Worm (Caenorhabditis elegans): ENCODE measurements around the gene K08F8.7.

Gene K08F8.7

DNA sequence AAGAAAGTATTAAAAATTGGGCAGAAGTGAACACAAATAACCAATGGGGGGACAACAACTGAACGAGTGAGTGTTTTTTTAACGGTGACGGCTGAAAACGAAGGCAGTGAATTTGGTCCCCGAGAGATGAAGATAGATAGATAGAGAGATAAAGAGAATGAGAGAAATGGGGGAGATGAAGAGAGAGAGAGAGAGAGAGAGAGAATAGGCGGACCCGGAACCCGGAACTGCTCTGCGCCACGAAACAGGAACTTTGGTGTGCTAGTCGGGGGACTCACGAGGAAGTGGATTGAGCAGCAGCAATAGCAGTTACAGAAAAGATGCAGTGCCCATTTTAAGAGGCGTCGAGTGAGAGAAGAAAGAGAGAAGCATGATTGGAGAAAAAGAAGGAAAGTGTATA, 41.2 kb upstream of the K08F8.7 start (continued):
- TF ChIP-seq npax-4 (tag; optimal IDR thresholded peaks at IDR 0.05) (no peak), pax-1 (tag; optimal IDR thresholded peaks at IDR 0.05) (no peak), ceh-22 (tag; optimal IDR thresholded peaks at IDR 0.05) (no peak), fkh-10 (GFP tag; optimal IDR thresholded peaks at IDR 0.05) (peak; percentile 9), C08G9.2 (tag; optimal IDR thresholded peaks at IDR 0.05) (no peak), pqm-1 (tag; optimal IDR thresholded peaks at IDR 0.05) (no peak), ceh-6 (GFP tag; optimal IDR thresholded peaks at IDR 0.05) (no peak), unc-55 (GFP tag; optimal IDR thresholded peaks at IDR 0.05) (no peak), elt-4 (tag; optimal IDR thresholded peaks at IDR 0.05) (no peak), nhr-11 (tag; optimal IDR thresholded peaks at IDR 0.05) (no peak), tbx-2 (tag; optimal IDR thresholded peaks at IDR 0.05) (peak; percentile 44), Y22D7AL.16 (tag; optimal IDR thresholded peaks at IDR 0.05) (no peak), hlh-13 (GFP tag; optimal IDR thresholded peaks at IDR 0.05) (no peak), ceh-34 (tag; optimal IDR thresholded peaks at IDR 0.05) (peak; percentile 38), nfya-1 (tag; optimal IDR thresholded peaks at IDR 0.05) (peak; percentile 8), unc-86 (tag; optimal IDR thresholded peaks at IDR 0.05) (no peak), ama-1 (optimal IDR thresholded peaks at IDR 0.05) (no peak), pha-2 (tag; optimal IDR thresholded peaks at IDR 0.05) (no peak), lim-6 (tag; optimal IDR thresholded peaks at IDR 0.05) (no peak), rnt-1 (tag; optimal IDR thresholded peaks at IDR 0.05) (no peak), pat-9 (tag; optimal IDR thresholded peaks at IDR 0.05) (no peak), fax-1 (tag; optimal IDR thresholded peaks at IDR 0.05) (no peak), C38D4.7 (GFP tag; optimal IDR thresholded peaks at IDR 0.05) (no peak), pha-4 (tag; optimal IDR thresholded peaks at IDR 0.05) (no peak), fkh-6 (tag; optimal IDR thresholded peaks at IDR 0.05) (no peak), ttx-3 (tag; optimal IDR thresholded peaks at IDR 0.05) (no peak), sox-2 (GFP tag; IDR thresholded peaks at IDR 0.05) (no peak), hlh-6 (tag; optimal IDR thresholded peaks at IDR 0.05) (no peak), gmeb-2 (tag; optimal IDR thresholded peaks at IDR 0.05) (no peak), ceh-2 (tag; optimal IDR thresholded peaks at IDR 0.05) (no peak)

- TF ChIP-seq C08G9.2 (tag; optimal IDR thresholded peaks at IDR 0.05) (no peak), zip-5 (tag; optimal IDR thresholded peaks at IDR 0.05) (no peak), ama-1 (optimal IDR thresholded peaks at IDR 0.05) (no peak), madf-2 (tag; optimal IDR thresholded peaks at IDR 0.05) (no peak), tbx-7 (tag; optimal IDR thresholded peaks at IDR 0.05) (no peak), syd-9 (tag; optimal IDR thresholded peaks at IDR 0.05) (no peak), pros-1 (tag; optimal IDR thresholded peaks at IDR 0.05) (no peak), ceh-34 (tag; optimal IDR thresholded peaks at IDR 0.05) (no peak), rnt-1 (tag; optimal IDR thresholded peaks at IDR 0.05) (no peak), sdc-2 (tag; optimal IDR thresholded peaks at IDR 0.05) (no peak), fax-1 (tag; optimal IDR thresholded peaks at IDR 0.05) (no peak), pag-3 (tag; optimal IDR thresholded peaks at IDR 0.05; ENCODE audit: borderline replicate concordance) (no peak), K02D7.2 (tag; optimal IDR thresholded peaks at IDR 0.05) (no peak), ceh-2 (tag; optimal IDR thresholded peaks at IDR 0.05) (no peak), ceh-30 (tag; optimal IDR thresholded peaks at IDR 0.05) (no peak), ceh-14 (tag; optimal IDR thresholded peaks at IDR 0.05) (no peak), pat-9 (tag; optimal IDR thresholded peaks at IDR 0.05) (no peak), fkh-6 (tag; optimal IDR thresholded peaks at IDR 0.05) (no peak), hlh-8 (tag; optimal IDR thresholded peaks at IDR 0.05) (no peak)
Measured at ce11 chrII:8795227-8795626, 40.1 kb upstream of the K08F8.7 start.

DNA sequence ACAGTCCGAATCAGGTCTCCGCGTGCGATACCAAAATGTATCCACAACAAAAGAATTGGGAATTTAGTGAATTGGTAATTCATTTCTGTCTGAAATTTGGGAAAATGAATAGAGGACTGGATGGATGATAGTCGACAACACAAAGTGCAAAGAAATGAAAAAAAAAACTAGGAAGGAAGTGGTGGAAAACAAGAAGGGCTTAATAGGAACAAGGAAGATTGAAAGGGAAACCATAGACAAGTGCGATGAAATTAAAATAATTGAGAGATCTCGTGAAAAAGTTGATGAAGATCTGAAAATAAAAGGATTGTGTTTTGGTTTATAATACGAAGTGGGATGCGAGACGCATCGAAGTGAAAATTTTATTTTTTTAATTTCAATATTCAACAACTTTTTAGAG, 38.9 kb upstream of the K08F8.7 start, which contains the start of gene F07H5.7:
Gene F07H5.7, minus strand, starts transcription at position 101 of the 400 bp plus-strand sequence.
- TF ChIP-seq T23F11.4 (GFP tag; optimal IDR thresholded peaks at IDR 0.05) (no peak), elt-2 (tag; optimal IDR thresholded peaks at IDR 0.05) (no peak), tbx-7 (tag; optimal IDR thresholded peaks at IDR 0.05) (no peak), hlh-30 (tag; optimal IDR thresholded peaks at IDR 0.05; ENCODE audit: insufficient read depth) (no peak), dmd-4 (tag; optimal IDR thresholded peaks at IDR 0.05; ENCODE audit: borderline replicate concordance) (no peak), ceh-19 (GFP tag; optimal IDR thresholded peaks at IDR 0.05) (no peak), unc-3 (GFP tag; conservative IDR thresholded peaks at IDR 0.05) (no peak), unc-3 (tag; optimal IDR thresholded peaks at IDR 0.05) (no peak), hlh-8 (tag; optimal IDR thresholded peaks at IDR 0.05) (no peak), Y22D7AL.16 (tag; optimal IDR thresholded peaks at IDR 0.05) (no peak), ceh-34 (tag; optimal IDR thresholded peaks at IDR 0.05) (no peak), C38D4.7 (GFP tag; optimal IDR thresholded peaks at IDR 0.05) (no peak), madf-2 (tag; optimal IDR thresholded peaks at IDR 0.05) (no peak), nhr-232 (tag; optimal IDR thresholded peaks at IDR 0.05) (no peak), ceh-9 (tag; optimal IDR thresholded peaks at IDR 0.05) (no peak), ceh-22 (tag; optimal IDR thresholded peaks at IDR 0.05) (no peak), odd-2 (tag; optimal IDR thresholded peaks at IDR 0.05) (no peak)

Measured in whole organism, late embryonic.